Worm (Caenorhabditis elegans) whole organism, late embryonic: ENCODE measurements around the gene del-10.

Source experiments
- C38D4.7 ChIP-seq: fragments of 200-800 bp; sonication (Bioruptor generic); optimal IDR thresholded peaks from 2 replicates; lab custom pipeline; 2018; ENCODE audit warnings: mild to moderate bottlenecking, missing genetic modification characterization, moderate library complexity, missing compliant biosample characterization
- ama-1 ChIP-seq: fragments of 150-350 bp; optimal IDR thresholded peaks from 2 replicates; lab custom pipeline; 2014
- ceh-18 ChIP-seq: sonication (generic microtip); optimal IDR thresholded peaks from 2 replicates; lab custom pipeline; 2016; ENCODE audit warnings: missing genetic modification characterization, missing compliant biosample characterization
- ceh-19 ChIP-seq: fragments of 200-800 bp; sonication (Bioruptor generic); optimal IDR thresholded peaks from 2 replicates; lab custom pipeline; 2018; ENCODE audit warnings: mild to moderate bottlenecking, missing genetic modification characterization, missing compliant biosample characterization
- ceh-2 ChIP-seq: sonication (generic microtip); optimal IDR thresholded peaks from 2 replicates; lab custom pipeline; 2016; ENCODE audit warnings: missing genotype, missing genetic modification characterization, missing compliant biosample characterization
- ceh-22 ChIP-seq: sonication (generic microtip); optimal IDR thresholded peaks from 2 replicates; lab custom pipeline; 2017; ENCODE audit warnings: missing biosample characterization, missing genetic modification characterization
- ceh-24 ChIP-seq: sonication (generic microtip); optimal IDR thresholded peaks from 2 replicates; lab custom pipeline; 2016; ENCODE audit warnings: mild to moderate bottlenecking, missing genetic modification characterization, missing compliant biosample characterization
- ceh-30 ChIP-seq: fragments of 150-350 bp; optimal IDR thresholded peaks from 2 replicates; lab custom pipeline; 2014; ENCODE audit warnings: missing biosample characterization, missing genetic modification characterization
- ceh-34 ChIP-seq: sonication (generic microtip); optimal IDR thresholded peaks from 2 replicates; lab custom pipeline; 2016; ENCODE audit warnings: mild to moderate bottlenecking, missing genetic modification characterization, missing compliant biosample characterization
- ceh-45 ChIP-seq: fragments of 200-800 bp; sonication (Bioruptor generic); IDR thresholded peaks from 2 replicates; pipeline ENCODE4 v1.3.6; 2022; ENCODE audit warnings: missing genetic modification reagents, missing genetic modification characterization, missing compliant biosample characterization
- ceh-48 ChIP-seq: sonication (generic microtip); optimal IDR thresholded peaks from 2 replicates; lab custom pipeline; 2016; ENCODE audit warnings: missing genetic modification characterization, inconsistent platforms, missing compliant biosample characterization
- ceh-6 ChIP-seq: fragments of 200-800 bp; sonication (Bioruptor generic); optimal IDR thresholded peaks from 2 replicates; lab custom pipeline; 2018; ENCODE audit warnings: mild to moderate bottlenecking, missing genetic modification characterization, missing compliant biosample characterization
- dmd-4 ChIP-seq: sonication (generic microtip); optimal IDR thresholded peaks from 2 replicates; lab custom pipeline; 2016; ENCODE audit warnings: borderline replicate concordance, missing genetic modification characterization, missing compliant biosample characterization
- elt-2 ChIP-seq: sonication (generic microtip); optimal IDR thresholded peaks from 2 replicates; lab custom pipeline; 2016; ENCODE audit warnings: missing genetic modification reagents, missing genetic modification characterization, missing compliant biosample characterization
- elt-4 ChIP-seq: sonication (generic microtip); optimal IDR thresholded peaks from 2 replicates; lab custom pipeline; 2016; ENCODE audit warnings: missing genetic modification characterization, missing compliant biosample characterization
- fax-1 ChIP-seq: sonication (generic microtip); optimal IDR thresholded peaks from 2 replicates; lab custom pipeline; 2016; ENCODE audit warnings: missing genotype, missing genetic modification characterization, missing compliant biosample characterization
- fkh-6 ChIP-seq: sonication (generic microtip); optimal IDR thresholded peaks from 2 replicates; lab custom pipeline; 2016; ENCODE audit warnings: missing genetic modification characterization, missing compliant biosample characterization
- gmeb-2 ChIP-seq: sonication (generic microtip); optimal IDR thresholded peaks from 2 replicates; lab custom pipeline; 2016; ENCODE audit warnings: missing genetic modification characterization, inconsistent platforms, missing compliant biosample characterization
- hlh-13 ChIP-seq: fragments of 200-800 bp; sonication (Bioruptor generic); optimal IDR thresholded peaks from 2 replicates; lab custom pipeline; 2018; ENCODE audit warnings: mild to moderate bottlenecking, missing genetic modification characterization, missing compliant biosample characterization
- hlh-15 ChIP-seq: sonication (generic microtip); optimal IDR thresholded peaks from 2 replicates; lab custom pipeline; 2016; ENCODE audit warnings: missing genetic modification characterization, missing compliant biosample characterization
- hlh-8 ChIP-seq: sonication (generic microtip); optimal IDR thresholded peaks from 2 replicates; lab custom pipeline; 2016; ENCODE audit warnings: missing genotype, missing genetic modification characterization, missing compliant biosample characterization
- lin-11 ChIP-seq: fragments of 200-800 bp; sonication (Bioruptor generic); optimal IDR thresholded peaks from 2 replicates; lab custom pipeline; 2018; ENCODE audit warnings: mild to moderate bottlenecking, missing genetic modification characterization, missing compliant biosample characterization
- nfya-1 ChIP-seq: sonication (generic microtip); optimal IDR thresholded peaks from 2 replicates; lab custom pipeline; 2017; ENCODE audit warnings: missing genetic modification characterization, mild to moderate bottlenecking, missing compliant biosample characterization, antibody characterized with exemption, moderate library complexity
- nhr-232 ChIP-seq: sonication (generic microtip); optimal IDR thresholded peaks from 2 replicates; lab custom pipeline; 2016; ENCODE audit warnings: missing genetic modification characterization, missing compliant biosample characterization
- odd-2 ChIP-seq: sonication (generic microtip); optimal IDR thresholded peaks from 2 replicates; lab custom pipeline; 2017; ENCODE audit warnings: antibody characterized with exemption, mild to moderate bottlenecking, missing genetic modification characterization, missing compliant biosample characterization
- pag-3 ChIP-seq: sonication (generic microtip); optimal IDR thresholded peaks from 2 replicates; lab custom pipeline; 2016; ENCODE audit warnings: missing compliant biosample characterization, missing genetic modification characterization, borderline replicate concordance
- pax-1 ChIP-seq: fragments of 150-350 bp; optimal IDR thresholded peaks from 2 replicates; lab custom pipeline; 2014; ENCODE audit warnings: missing biosample characterization, missing genetic modification characterization
- pha-4 ChIP-seq: fragments of 150-350 bp; optimal IDR thresholded peaks from 2 replicates; lab custom pipeline; 2018; ENCODE audit warnings: missing biosample characterization, missing genetic modification reagents, missing genetic modification characterization
- pqm-1 ChIP-seq: sonication (generic microtip); optimal IDR thresholded peaks from 2 replicates; lab custom pipeline; 2016; ENCODE audit warnings: missing genetic modification characterization, missing compliant biosample characterization
- sdc-2 ChIP-seq: sonication (generic microtip); optimal IDR thresholded peaks from 2 replicates; lab custom pipeline; 2016; ENCODE audit warnings: missing genotype, missing genetic modification characterization, missing compliant biosample characterization
- sox-2 ChIP-seq: fragments of 200-800 bp; sonication (Bioruptor generic); IDR thresholded peaks from 2 replicates; pipeline ENCODE4 v1.3.6; 2022; ENCODE audit warnings: missing genetic modification reagents, missing genetic modification characterization, missing compliant biosample characterization
- sox-4 ChIP-seq: sonication (generic microtip); optimal IDR thresholded peaks from 2 replicates; lab custom pipeline; 2017; ENCODE audit warnings: mild to moderate bottlenecking, missing genetic modification characterization, inconsistent platforms, missing compliant biosample characterization
- syd-9 ChIP-seq: sonication (generic microtip); optimal IDR thresholded peaks from 2 replicates; lab custom pipeline; 2016; ENCODE audit warnings: mild to moderate bottlenecking, missing genetic modification characterization, moderate library complexity, missing compliant biosample characterization
- tbx-2 ChIP-seq: sonication (generic microtip); optimal IDR thresholded peaks from 2 replicates; lab custom pipeline; 2016; ENCODE audit warnings: missing genetic modification characterization, missing compliant biosample characterization
- tbx-7 ChIP-seq: sonication (generic microtip); optimal IDR thresholded peaks from 2 replicates; lab custom pipeline; 2016; ENCODE audit warnings: missing genotype, missing genetic modification characterization, missing compliant biosample characterization
- unc-3 ChIP-seq, 2 experiments: fragments of 200-800 bp in 1 of 2; sonication (Bioruptor generic) in 1 of 2; sonication (generic microtip) in 1 of 2; conservative IDR thresholded peaks in 1 of 2; optimal IDR thresholded peaks in 1 of 2; 2 replicates each; pipeline versions ENCODE4 v1.3.6 to Lab custom; 2016 to 2022; ENCODE audit warnings: missing compliant biosample characterization in 2 of 2, missing genetic modification characterization in 2 of 2, missing genetic modification reagents in 1 of 2
- unc-55 ChIP-seq: sonication (generic microtip); optimal IDR thresholded peaks from 2 replicates; lab custom pipeline; 2017; ENCODE audit warnings: missing biosample characterization, missing genetic modification reagents, missing genetic modification characterization
- unc-86 ChIP-seq: sonication (generic microtip); optimal IDR thresholded peaks from 2 replicates; lab custom pipeline; 2016; ENCODE audit warnings: missing genetic modification characterization, missing compliant biosample characterization
- zip-5 ChIP-seq: sonication (generic microtip); optimal IDR thresholded peaks from 2 replicates; lab custom pipeline; 2016; ENCODE audit warnings: missing genetic modification characterization, missing compliant biosample characterization

The del-10 gene

ce11 chrII:6482102-6482501 is at the start of gene del-10:
Gene del-10, minus strand, starts transcription at chrII:6482125.
- TF ChIP-seq ceh-18 (tag; lab: Kevin White, UChicago) (peak; percentile 15), ceh-45 (GFP tag; lab: Robert Waterston, UW) (no peak), dmd-4 (tag; lab: Kevin White, UChicago) (no peak), sdc-2 (tag; lab: Kevin White, UChicago) (no peak), hlh-15 (tag; lab: Kevin White, UChicago) (no peak), syd-9 (tag; lab: Kevin White, UChicago) (no peak), unc-55 (peak; percentile 39), tbx-2 (tag; lab: Kevin White, UChicago) (no peak), lin-11 (tag; lab: Kevin White, UChicago) (no peak), zip-5 (tag; lab: Kevin White, UChicago) (no peak)
- TF ChIP-seq, all 69 proteins: peak for 2

ce11 chrII:6531527-6531926 is 49.6 kb upstream of the del-10 start, which contains the start of gene abch-1:
Gene abch-1, minus strand, starts transcription at chrII:6531627.
- TF ChIP-seq sox-4 (tag; lab: Kevin White, UChicago) = no peak
- no peak for TF ChIP-seq elt-4 (tag; lab: Kevin White, UChicago)
- TF ChIP-seq pag-3 = no peak
- no peak for TF ChIP-seq unc-55
- TF ChIP-seq elt-2 (tag; lab: Kevin White, UChicago) = no peak
- no peak for TF ChIP-seq lin-11 (tag; lab: Kevin White, UChicago)
- no peak for TF ChIP-seq ceh-2 (tag; lab: Kevin White, UChicago)
- TF ChIP-seq fax-1 = no peak
- no peak for TF ChIP-seq ceh-45 (GFP tag; lab: Robert Waterston, UW)
- no peak for TF ChIP-seq ceh-30
- TF ChIP-seq ceh-34 (tag; lab: Kevin White, UChicago) = no peak
- no peak for TF ChIP-seq hlh-15 (tag; lab: Kevin White, UChicago)
- no peak for TF ChIP-seq ama-1 (lab: Kevin White, UChicago)

DNA sequence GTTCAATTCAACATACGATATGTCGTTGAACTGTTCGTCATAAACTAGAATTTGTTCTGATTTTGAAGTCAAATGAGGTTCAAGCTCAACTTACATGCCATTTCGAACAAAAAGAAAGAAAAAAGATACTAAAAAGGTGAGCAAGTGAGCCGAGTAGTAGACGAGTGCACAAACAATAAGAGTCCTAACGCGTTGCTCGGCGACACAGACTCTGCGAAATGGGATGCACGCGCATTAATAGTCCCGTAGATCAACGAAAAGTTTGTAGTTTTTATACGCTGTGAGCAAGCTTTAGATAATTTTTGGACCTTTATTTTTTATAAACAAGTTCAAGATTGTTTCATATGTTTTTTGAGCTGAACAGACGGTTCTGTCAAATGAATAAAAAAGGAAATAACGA is 46.7 kb upstream of the del-10 start, which contains the start of gene C56E6.4:
C56E6.4 (minus strand) TSS at position 101 of the 400 bp plus-strand sequence.
- TF ChIP-seq unc-3 (GFP tag; conservative IDR thresholded peaks at IDR 0.05; lab: Robert Waterston, UW) (no peak), unc-3 (tag; optimal IDR thresholded peaks at IDR 0.05; lab: Kevin White, UChicago) (no peak), nhr-232 (no peak), tbx-7 (tag; lab: Kevin White, UChicago) (no peak), ceh-6 (GFP tag; lab: Kevin White, UChicago) (no peak), ceh-2 (tag; lab: Kevin White, UChicago) (no peak), sox-2 (GFP tag; lab: Robert Waterston, UW) (no peak), zip-5 (tag; lab: Kevin White, UChicago) (no peak), ceh-24 (no peak), hlh-8 (tag; lab: Kevin White, UChicago) (no peak), hlh-13 (GFP tag; lab: Kevin White, UChicago) (no peak), ceh-34 (tag; lab: Kevin White, UChicago) (no peak), odd-2 (tag; lab: Kevin White, UChicago) (no peak), nfya-1 (tag; lab: Kevin White, UChicago) (no peak), ceh-30 (no peak), unc-86 (tag; lab: Kevin White, UChicago) (no peak), dmd-4 (tag; lab: Kevin White, UChicago) (no peak)

DNA sequence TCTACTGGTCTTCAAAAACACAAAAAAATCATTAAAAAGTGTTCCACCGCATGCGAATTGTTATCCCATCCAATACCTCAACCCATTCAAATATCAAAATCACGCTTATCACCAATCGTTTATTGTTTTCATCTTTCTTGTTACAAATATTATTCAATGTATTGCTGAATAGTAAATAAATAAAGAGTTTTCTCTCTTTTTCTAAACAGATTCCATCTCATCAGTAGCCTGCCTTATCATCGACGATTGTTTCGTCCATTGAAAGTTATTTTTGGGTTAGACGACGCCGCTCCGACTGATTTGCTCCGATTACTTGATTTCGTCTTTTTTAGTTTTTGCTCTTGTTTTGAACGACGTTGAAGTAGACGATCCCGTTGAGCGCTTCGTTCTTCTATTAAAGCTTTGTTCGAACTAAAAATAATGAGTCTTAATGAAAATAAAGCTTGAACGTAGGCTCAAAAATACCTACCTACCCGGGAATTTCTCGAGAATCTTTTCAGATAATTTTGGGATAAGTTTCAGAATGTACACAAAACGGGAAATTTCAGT is 44.3 kb upstream of the del-10 start:
- TF ChIP-seq tbx-2 (tag; lab: Kevin White, UChicago) (no peak), C38D4.7 (GFP tag; lab: Kevin White, UChicago) (no peak), sox-4 (tag; lab: Kevin White, UChicago) (no peak), gmeb-2 (no peak), unc-86 (tag; lab: Kevin White, UChicago) (no peak), ceh-48 (tag; lab: Kevin White, UChicago) (no peak), ceh-6 (GFP tag; lab: Kevin White, UChicago) (no peak), pha-4 (no peak), pqm-1 (no peak), ceh-22 (no peak), pax-1 (tag; lab: Kevin White, UChicago) (no peak), ceh-18 (tag; lab: Kevin White, UChicago) (no peak), ceh-19 (GFP tag; lab: Kevin White, UChicago) (no peak), fax-1 (no peak), fkh-6 (tag; lab: Kevin White, UChicago) (no peak)
